Fruit fly (Drosophila melanogaster) whole organism, embryonic: ENCODE measurements around the gene CG10470.

Source experiments
- Ada2b ChIP-seq: fragments of 200-800 bp; sonication (Bioruptor generic); IDR thresholded peaks from 2 replicates; pipeline ENCODE4 v1.3.6; 2022; ENCODE audit warnings: missing biosample characterization, missing genetic modification characterization
- Adf1 ChIP-seq: fragments of 200-800 bp; sonication (Bioruptor generic); IDR thresholded peaks from 2 replicates; pipeline ENCODE4 v1.3.6; 2022; ENCODE audit warnings: missing biosample characterization, missing genetic modification characterization
- Aef1 ChIP-seq: fragments of 200-800 bp; sonication (Bioruptor generic); IDR thresholded peaks from 3 replicates; pipeline ENCODE4 v1.3.6; 2022; ENCODE audit warnings: missing biosample characterization, missing genetic modification characterization
- BtbVII ChIP-seq: fragments of 200-800 bp; sonication (Bioruptor generic); optimal IDR thresholded peaks from 3 replicates; lab custom pipeline; 2017; ENCODE audit warnings: missing biosample characterization, mild to moderate bottlenecking, missing genetic modification characterization
- CG11723 ChIP-seq: fragments of 200-800 bp; sonication (Bioruptor generic); optimal IDR thresholded peaks from 2 replicates; lab custom pipeline; 2017; ENCODE audit warnings: missing biosample characterization, mild to moderate bottlenecking, missing genetic modification characterization
- CG15011 ChIP-seq: fragments of 200-800 bp; sonication (Bioruptor generic); optimal IDR thresholded peaks from 3 replicates; lab custom pipeline; 2018; ENCODE audit warnings: missing biosample characterization, mild to moderate bottlenecking, missing genetic modification characterization
- CG15514 ChIP-seq: fragments of 200-800 bp; sonication (Bioruptor generic); optimal IDR thresholded peaks from 3 replicates; lab custom pipeline; 2017; ENCODE audit warnings: missing biosample characterization, missing genetic modification characterization, mild to moderate bottlenecking, moderate library complexity, missing genetic modification reagents
- CG16815 ChIP-seq: fragments of 200-800 bp; sonication (Bioruptor generic); optimal IDR thresholded peaks from 3 replicates; lab custom pipeline; 2017; ENCODE audit warnings: missing biosample characterization, mild to moderate bottlenecking, missing genetic modification characterization
- CG17612 ChIP-seq: fragments of 200-800 bp; sonication (Bioruptor generic); IDR thresholded peaks from 2 replicates; pipeline ENCODE4 v1.3.6; 2022; ENCODE audit warnings: missing biosample characterization, missing genetic modification characterization
- CG18011 ChIP-seq: fragments of 200-800 bp; sonication (Bioruptor generic); optimal IDR thresholded peaks from 2 replicates; lab custom pipeline; 2017; ENCODE audit warnings: missing biosample characterization, missing genetic modification characterization, mild to moderate bottlenecking, moderate library complexity, missing genotype
- CG18262 ChIP-seq: fragments of 200-800 bp; optimal IDR thresholded peaks from 3 replicates; lab custom pipeline; 2019; ENCODE audit warnings: missing biosample characterization, mild to moderate bottlenecking, missing genetic modification characterization, moderate library complexity
- CG18619 ChIP-seq: fragments of 200-800 bp; sonication (Bioruptor generic); optimal IDR thresholded peaks from 3 replicates; lab custom pipeline; 2017; ENCODE audit warnings: missing biosample characterization, mild to moderate bottlenecking, missing genetic modification characterization
- CG2116 ChIP-seq: fragments of 200-800 bp; sonication (Bioruptor generic); optimal IDR thresholded peaks from 3 replicates; lab custom pipeline; 2018; ENCODE audit warnings: missing biosample characterization, mild to moderate bottlenecking, missing genetic modification characterization
- CG2199 ChIP-seq: fragments of 200-800 bp; sonication (Bioruptor generic); IDR thresholded peaks from 3 replicates; pipeline ENCODE4 v1.3.6; 2022; ENCODE audit warnings: missing biosample characterization, missing genetic modification characterization
- CG2202 ChIP-seq: fragments of 200-800 bp; sonication (Bioruptor generic); optimal IDR thresholded peaks from 2 replicates; lab custom pipeline; 2018; ENCODE audit warnings: missing biosample characterization, mild to moderate bottlenecking, missing genetic modification characterization
- CG31388 ChIP-seq: fragments of 200-800 bp; sonication (Bioruptor generic); optimal IDR thresholded peaks from 2 replicates; lab custom pipeline; 2016; ENCODE audit warnings: missing biosample characterization, missing genetic modification characterization
- CG42726 ChIP-seq: fragments of 200-800 bp; sonication (Bioruptor generic); IDR thresholded peaks from 2 replicates; pipeline ENCODE4 v1.3.6; 2022; ENCODE audit warnings: missing biosample characterization, missing genetic modification characterization; ENCODE audit not compliant: partially characterized antibody
- CG4328 ChIP-seq: fragments of 200-800 bp; sonication (Bioruptor generic); optimal IDR thresholded peaks from 3 replicates; lab custom pipeline; 2017; ENCODE audit warnings: missing biosample characterization, missing genetic modification reagents, missing genetic modification characterization
- CG7745 ChIP-seq: fragments of 200-800 bp; sonication (Bioruptor generic); optimal IDR thresholded peaks from 2 replicates; lab custom pipeline; 2018; ENCODE audit warnings: missing biosample characterization, mild to moderate bottlenecking, missing genetic modification characterization, moderate library complexity
- CG8924 ChIP-seq: fragments of 200-800 bp; optimal IDR thresholded peaks from 3 replicates; lab custom pipeline; 2019; ENCODE audit warnings: missing biosample characterization, mild to moderate bottlenecking, missing genetic modification characterization, moderate library complexity
- CHES-1-like ChIP-seq: fragments of 200-800 bp; sonication (Bioruptor generic); optimal IDR thresholded peaks from 2 replicates; lab custom pipeline; 2016; ENCODE audit warnings: missing biosample characterization, missing genetic modification characterization
- D ChIP-seq, 2 experiments: fragments of 200-800 bp in 1 of 2; fragments of >200 bp in 1 of 2; sonication (Bioruptor generic) in 1 of 2; optimal IDR thresholded peaks; 2 replicates in 1 of 2; 3 replicates in 1 of 2; lab custom pipeline; 2017; ENCODE audit warnings: mild to moderate bottlenecking in 1 of 2, missing biosample characterization in 1 of 2, missing genetic modification characterization in 1 of 2, missing genetic modification reagents in 1 of 2
- Eip74EF ChIP-seq, 2 experiments: fragments of 200-800 bp in 1 of 2; fragments of >200 bp in 1 of 2; sonication (Bioruptor generic) in 1 of 2; optimal IDR thresholded peaks; 2 replicates each; lab custom pipeline; 2017 to 2019; ENCODE audit warnings: missing biosample characterization in 2 of 2, missing genetic modification characterization in 2 of 2, mild to moderate bottlenecking in 1 of 2, moderate library complexity in 1 of 2
- Fer1 ChIP-seq: fragments of 200-800 bp; sonication (Bioruptor generic); optimal IDR thresholded peaks from 2 replicates; lab custom pipeline; 2017; ENCODE audit warnings: missing biosample characterization, mild to moderate bottlenecking, missing genetic modification characterization
- Gug ChIP-seq: fragments of 200-800 bp; sonication (Bioruptor generic); IDR thresholded peaks from 4 replicates; pipeline ENCODE4 v1.3.6; 2022; ENCODE audit warnings: missing biosample characterization, missing genetic modification characterization
- HLH3B ChIP-seq: fragments of 200-800 bp; sonication (Bioruptor generic); IDR thresholded peaks from 2 replicates; pipeline ENCODE4 v1.3.6; 2022; ENCODE audit warnings: missing biosample characterization, missing genetic modification characterization
- Hr3 ChIP-seq: fragments of 200-800 bp; sonication (Bioruptor generic); optimal IDR thresholded peaks from 3 replicates; lab custom pipeline; 2016; ENCODE audit warnings: missing biosample characterization, missing genetic modification characterization
- Hr51 ChIP-seq, 2 experiments: fragments of 200-800 bp; sonication (Bioruptor generic); optimal IDR thresholded peaks; 2 replicates in 1 of 2; 3 replicates in 1 of 2; lab custom pipeline; 2016 to 2018; ENCODE audit warnings: missing biosample characterization in 2 of 2, missing genetic modification characterization in 2 of 2, mild to moderate bottlenecking in 1 of 2, moderate library complexity in 1 of 2
- NK7.1 ChIP-seq: fragments of 200-800 bp; sonication (Bioruptor generic); optimal IDR thresholded peaks from 3 replicates; lab custom pipeline; 2016; ENCODE audit warnings: missing biosample characterization, missing genetic modification characterization
- Neu2 ChIP-seq: fragments of 200-800 bp; sonication (Bioruptor generic); optimal IDR thresholded peaks from 3 replicates; lab custom pipeline; 2016; ENCODE audit warnings: missing biosample characterization, missing genetic modification characterization, borderline replicate concordance
- Pdp1 ChIP-seq, 2 experiments: fragments of 200-800 bp; sonication (Bioruptor generic); optimal IDR thresholded peaks; 3 replicates each; lab custom pipeline; 2016; ENCODE audit warnings: missing biosample characterization in 2 of 2, missing genetic modification characterization in 2 of 2, mild to moderate bottlenecking in 1 of 2, moderate library complexity in 1 of 2
- Sry-β ChIP-seq: fragments of 200-800 bp; sonication (Bioruptor generic); optimal IDR thresholded peaks from 2 replicates; lab custom pipeline; 2018; ENCODE audit warnings: missing biosample characterization, mild to moderate bottlenecking, missing genetic modification characterization, moderate library complexity
- Sry-δ ChIP-seq: fragments of 200-800 bp; sonication (Bioruptor generic); optimal IDR thresholded peaks from 2 replicates; lab custom pipeline; 2016; ENCODE audit warnings: missing biosample characterization, missing genetic modification characterization
- Usf ChIP-seq: fragments of 200-800 bp; sonication (Bioruptor generic); optimal IDR thresholded peaks from 2 replicates; lab custom pipeline; 2017; ENCODE audit warnings: missing genotype, missing biosample characterization, missing genetic modification characterization
- al ChIP-seq: fragments of 200-800 bp; sonication (Bioruptor generic); IDR thresholded peaks from 2 replicates; pipeline ENCODE4 v1.3.6; 2022; ENCODE audit warnings: missing biosample characterization, missing genetic modification characterization
- aop ChIP-seq: fragments of 200-800 bp; sonication (Bioruptor generic); IDR thresholded peaks from 2 replicates; pipeline ENCODE4 v1.3.6; 2022; ENCODE audit warnings: missing biosample characterization, missing genetic modification characterization
- cad ChIP-seq: fragments of >200 bp; optimal IDR thresholded peaks from 2 replicates; lab custom pipeline; 2017; ENCODE audit warnings: missing biosample characterization, missing genetic modification characterization
- chn ChIP-seq: fragments of 200-800 bp; sonication (Bioruptor generic); optimal IDR thresholded peaks from 2 replicates; lab custom pipeline; 2016; ENCODE audit warnings: missing biosample characterization, missing genetic modification characterization
- ci ChIP-seq: fragments of 200-800 bp; sonication (Bioruptor generic); IDR thresholded peaks from 3 replicates; pipeline ENCODE4 v1.3.6; 2022; ENCODE audit warnings: missing biosample characterization, missing genetic modification characterization
- crol ChIP-seq: fragments of 200-800 bp; sonication (Bioruptor generic); IDR thresholded peaks from 2 replicates; pipeline ENCODE4 v1.3.6; 2022; ENCODE audit warnings: missing biosample characterization, missing genetic modification characterization
- emc ChIP-seq: fragments of 200-800 bp; sonication (Bioruptor generic); optimal IDR thresholded peaks from 2 replicates; lab custom pipeline; 2016; ENCODE audit warnings: missing biosample characterization, missing genetic modification characterization
- gro ChIP-seq: fragments of 200-800 bp; sonication (Bioruptor generic); optimal IDR thresholded peaks from 2 replicates; lab custom pipeline; 2016; ENCODE audit warnings: missing biosample characterization, missing genetic modification characterization
- hkb ChIP-seq, 2 experiments: fragments of 200-800 bp in 1 of 2; fragments of >200 bp in 1 of 2; sonication (Bioruptor generic) in 1 of 2; IDR thresholded peaks in 1 of 2; optimal IDR thresholded peaks in 1 of 2; 2 replicates each; pipeline versions ENCODE4 v1.3.6 to Lab custom; 2017 to 2022; ENCODE audit warnings: missing biosample characterization in 1 of 2, missing genetic modification characterization in 1 of 2
- nerfin-1 ChIP-seq: fragments of 200-800 bp; sonication (Bioruptor generic); optimal IDR thresholded peaks from 3 replicates; lab custom pipeline; 2019; ENCODE audit warnings: missing biosample characterization, mild to moderate bottlenecking, missing genetic modification characterization, moderate library complexity
- ranshi ChIP-seq: fragments of 200-800 bp; sonication (Bioruptor generic); IDR thresholded peaks from 2 replicates; pipeline ENCODE4 v1.3.6; 2022; ENCODE audit warnings: missing biosample characterization, missing genetic modification characterization
- rib ChIP-seq: fragments of 200-800 bp; sonication (Bioruptor generic); IDR thresholded peaks from 2 replicates; pipeline ENCODE4 v1.3.6; 2022; ENCODE audit warnings: missing biosample characterization, missing genetic modification characterization
- shn ChIP-seq: fragments of 200-800 bp; sonication (Bioruptor generic); optimal IDR thresholded peaks from 3 replicates; lab custom pipeline; 2016; ENCODE audit warnings: missing biosample characterization, missing genetic modification characterization
- stc ChIP-seq: fragments of 200-800 bp; sonication (Bioruptor generic); IDR thresholded peaks from 2 replicates; pipeline ENCODE4 v1.3.6; 2022; ENCODE audit warnings: missing biosample characterization, missing genetic modification characterization
- tna ChIP-seq: fragments of 200-800 bp; sonication (Bioruptor generic); IDR thresholded peaks from 2 replicates; pipeline ENCODE4 v1.3.6; 2022; ENCODE audit warnings: missing biosample characterization, missing genetic modification characterization; ENCODE audit not compliant: partially characterized antibody

CG10470 gene

dm6 chr2L:19009130-19009529 lies 39.7 kb upstream of the CG10470 start, which contains the start of gene RpL30:
RpL30 (minus strand) TSS chr2L:19009306.
- TF ChIP-seq Pdp1 (GFP tag; optimal IDR thresholded peaks at IDR 0.05; lab: Kevin White, UChicago): peak; percentile 70 to 92
- peak; percentile 80 for TF ChIP-seq HLH3B (GFP tag; lab: Robert Waterston, UW)
- peak; percentile 63 for TF ChIP-seq hkb (optimal IDR thresholded peaks at IDR 0.05; lab: Kevin White, UChicago)
- TF ChIP-seq hkb (GFP tag; IDR thresholded peaks at IDR 0.05; lab: Robert Waterston, UW): peak; percentile 93
- TF ChIP-seq stc (GFP tag; lab: Robert Waterston, UW): peak; percentile 91
- no peak for TF ChIP-seq tna
- peak; percentile 55 for TF ChIP-seq CG42726 (GFP tag; lab: Robert Waterston, UW)
- peak; percentile 49; the same call in 3 of the 4 replicates for TF ChIP-seq Gug (GFP tag; lab: Robert Waterston, UW)
- peak; percentile 96 for TF ChIP-seq CHES-1-like
- peak; percentile 62 for TF ChIP-seq aop (GFP tag; lab: Robert Waterston, UW)
- TF ChIP-seq al: peak; percentile 79
- peak; percentile 91 for TF ChIP-seq CG2202 (tag; lab: Kevin White, UChicago)
- peak; percentile 99 for TF ChIP-seq ci (GFP tag; lab: Robert Waterston, UW)
- TF ChIP-seq CG18619 (GFP tag; lab: Kevin White, UChicago): peak; percentile 92
- peak; percentile 74; the same call in 1 of the 2 replicates for TF ChIP-seq CG17612 (GFP tag; lab: Robert Waterston, UW)
- TF ChIP-seq emc (GFP tag; lab: Kevin White, UChicago): peak; percentile 91
- peak; percentile 87 for TF ChIP-seq CG8924 (tag; lab: Kevin White, UChicago)
- peak; percentile 71 for TF ChIP-seq CG7745 (tag; lab: Kevin White, UChicago)
- TF ChIP-seq chn: peak; percentile 78
- peak; percentile 79 to 84 for TF ChIP-seq Hr51 (GFP tag; optimal IDR thresholded peaks at IDR 0.05; lab: Kevin White, UChicago)
- TF ChIP-seq CG15011: peak; percentile 89
- TF ChIP-seq Adf1 (GFP tag; lab: Robert Waterston, UW): peak; percentile 72
- TF ChIP-seq CG18262 (tag; lab: Kevin White, UChicago): peak; percentile 79
- TF ChIP-seq CG11723 (GFP tag; lab: Kevin White, UChicago): peak; percentile 89
- TF ChIP-seq CG16815 (GFP tag; lab: Kevin White, UChicago): peak; percentile 59
- TF ChIP-seq Usf (GFP tag; lab: Kevin White, UChicago): peak; percentile 80
- TF ChIP-seq Neu2 (GFP tag; lab: Kevin White, UChicago): peak; percentile 58
- peak; percentile 80 for TF ChIP-seq nerfin-1
- peak; percentile 86 for TF ChIP-seq CG2199 (GFP tag; lab: Robert Waterston, UW)
- TF ChIP-seq Sry-δ (GFP tag; lab: Kevin White, UChicago): peak; percentile 82
- TF ChIP-seq CG15514 (GFP tag; lab: Kevin White, UChicago): peak; percentile 96
- peak; percentile 60 for TF ChIP-seq Aef1 (GFP tag; lab: Robert Waterston, UW)
- TF ChIP-seq CG4328 (GFP tag; lab: Kevin White, UChicago): peak; percentile 90
- TF ChIP-seq Fer1 (GFP tag; lab: Kevin White, UChicago): peak; percentile 97
- peak; percentile 69 for TF ChIP-seq Ada2b (GFP tag; lab: Robert Waterston, UW)
- TF ChIP-seq Hr3 (GFP tag; lab: Kevin White, UChicago): peak; percentile 51
- TF ChIP-seq shn (GFP tag; lab: Kevin White, UChicago): peak; percentile 87
- TF ChIP-seq gro (GFP tag; lab: Kevin White, UChicago): peak; percentile 90
- no peak for TF ChIP-seq D (optimal IDR thresholded peaks at IDR 0.05; lab: Kevin White, UChicago)
- peak; percentile 83 for TF ChIP-seq D (GFP tag; optimal IDR thresholded peaks at IDR 0.05; lab: Kevin White, UChicago)
- peak; percentile 76 for TF ChIP-seq rib (GFP tag; lab: Robert Waterston, UW)
- TF ChIP-seq BtbVII (GFP tag; lab: Kevin White, UChicago): peak; percentile 95
- peak; percentile 89 for TF ChIP-seq ranshi
- peak; percentile 90 for TF ChIP-seq NK7.1 (GFP tag; lab: Kevin White, UChicago)
- TF ChIP-seq Eip74EF (GFP tag; optimal IDR thresholded peaks at IDR 0.05; lab: Kevin White, UChicago): peak in 1 of 2 experiments; percentile 88
- peak; percentile 33 for TF ChIP-seq CG31388 (GFP tag; lab: Kevin White, UChicago)
- TF ChIP-seq crol (GFP tag; lab: Robert Waterston, UW): no peak
- TF ChIP-seq Sry-β (GFP tag; lab: Kevin White, UChicago): peak; percentile 61
- TF ChIP-seq CG2116 (GFP tag; lab: Kevin White, UChicago): peak; percentile 90
- TF ChIP-seq CG18011 (GFP tag; lab: Kevin White, UChicago): peak; percentile 83
- TF ChIP-seq cad (GFP tag; lab: Kevin White, UChicago): no peak
